Fruit fly (Drosophila melanogaster): ENCODE results near the gene Kif19A.

The Kif19A gene

DNA sequence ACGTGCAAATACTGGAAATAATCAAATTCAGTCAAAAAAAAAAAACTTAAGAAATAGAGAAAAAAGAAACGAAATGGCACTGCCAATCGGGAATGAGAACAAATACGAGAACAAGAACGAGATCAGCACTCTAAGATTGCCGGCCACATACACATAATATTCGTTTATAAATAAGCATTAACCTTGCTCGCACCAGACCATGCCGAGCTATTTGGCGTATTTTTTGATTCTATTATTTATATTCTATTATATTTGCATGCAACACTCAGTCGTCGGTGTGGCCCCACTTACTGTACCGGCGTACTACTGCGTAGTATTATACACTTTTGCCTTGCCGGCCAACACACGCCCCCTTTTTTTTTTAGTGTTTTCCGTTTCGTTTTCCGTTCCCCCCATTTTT is 47.6 kb downstream of the Kif19A start (continued):
- TF ChIP-seq Elba2 (GFP tag; optimal IDR thresholded peaks at IDR 0.05) = no peak
- TF ChIP-seq disco-r (GFP tag; optimal IDR thresholded peaks at IDR 0.05) = no peak
- no peak for TF ChIP-seq lilli (GFP tag; optimal IDR thresholded peaks at IDR 0.05)
- no peak for TF ChIP-seq Blimp-1 (GFP tag; optimal IDR thresholded peaks at IDR 0.05)
- no peak for TF ChIP-seq CG11696 (GFP tag; IDR thresholded peaks at IDR 0.05)
- no peak for TF ChIP-seq Dek (tag; optimal IDR thresholded peaks at IDR 0.05)
- TF ChIP-seq CG8478 (optimal IDR thresholded peaks at IDR 0.05) = no peak
- peak; percentile 20; the same call in 1 of the 2 replicates for TF ChIP-seq Rfx (GFP tag; IDR thresholded peaks at IDR 0.05)
- no peak for TF ChIP-seq Max (GFP tag; optimal IDR thresholded peaks at IDR 0.05)
- no peak for TF ChIP-seq Hsf (GFP tag; optimal IDR thresholded peaks at IDR 0.05)
- TF ChIP-seq CG5953 (GFP tag; IDR thresholded peaks at IDR 0.05) = no peak
- no peak for TF ChIP-seq CG6254 (GFP tag; optimal IDR thresholded peaks at IDR 0.05)
- TF ChIP-seq NC2β (GFP tag; optimal IDR thresholded peaks at IDR 0.05) = no peak
- TF ChIP-seq CG6272 (GFP tag; IDR thresholded peaks at IDR 0.05) = no peak
- no peak for TF ChIP-seq Dip3 (GFP tag; optimal IDR thresholded peaks at IDR 0.05)
- peak; percentile 9 for TF ChIP-seq pfk (GFP tag; optimal IDR thresholded peaks at IDR 0.05)
- no peak for TF ChIP-seq dmrt99B (tag; optimal IDR thresholded peaks at IDR 0.05)
- TF ChIP-seq nmo (GFP tag; optimal IDR thresholded peaks at IDR 0.05) = no peak
- peak; percentile 24 for TF ChIP-seq CG13624 (GFP tag; optimal IDR thresholded peaks at IDR 0.05)
- 0 out of 2 replicates have a peak, but pooled peaks have one; percentile 8 for TF ChIP-seq CG31441 (GFP tag; IDR thresholded peaks at IDR 0.05)
- no peak for TF ChIP-seq Oli (tag; optimal IDR thresholded peaks at IDR 0.05)
- TF ChIP-seq trh (GFP tag; optimal IDR thresholded peaks at IDR 0.05) = no peak

DNA sequence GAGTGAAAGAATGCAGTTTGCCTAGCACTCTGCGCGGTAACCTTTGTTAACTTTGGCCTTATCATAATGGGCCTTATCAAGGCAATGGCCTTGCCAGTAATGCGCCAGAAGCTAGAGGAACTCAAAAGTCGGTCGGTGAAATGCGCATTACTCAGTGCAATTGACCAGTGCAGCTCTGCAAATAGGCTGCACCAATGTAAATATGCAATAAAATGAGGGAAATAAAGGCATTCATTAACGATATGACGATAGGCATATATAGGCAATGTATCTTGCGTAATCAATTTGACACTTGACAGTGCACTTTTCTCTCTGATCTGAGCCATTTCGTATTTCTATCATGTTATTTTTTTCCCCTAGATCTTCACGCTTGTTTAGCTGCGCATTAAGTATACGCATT is 48.2 kb downstream of the Kif19A start:
- TF ChIP-seq jigr1 (GFP tag; IDR thresholded peaks at IDR 0.05) = no peak
- no peak for TF ChIP-seq Awh (GFP tag; IDR thresholded peaks at IDR 0.05)
- no peak for TF ChIP-seq sqz (GFP tag; optimal IDR thresholded peaks at IDR 0.05)
- no peak for TF ChIP-seq CG15514 (GFP tag; optimal IDR thresholded peaks at IDR 0.05)
- TF ChIP-seq CG5245 (GFP tag; optimal IDR thresholded peaks at IDR 0.05) = no peak
- no peak for TF ChIP-seq oc (tag; optimal IDR thresholded peaks at IDR 0.05)
- TF ChIP-seq unpg (GFP tag; optimal IDR thresholded peaks at IDR 0.05) = no peak
- no peak for TF ChIP-seq vfl (GFP tag; optimal IDR thresholded peaks at IDR 0.05)
- no peak for TF ChIP-seq Sry-β (GFP tag; optimal IDR thresholded peaks at IDR 0.05)
- no peak for TF ChIP-seq jing (GFP tag; optimal IDR thresholded peaks at IDR 0.05)
- no peak for TF ChIP-seq twi (tag; optimal IDR thresholded peaks at IDR 0.05)
- no peak for TF ChIP-seq stc (GFP tag; IDR thresholded peaks at IDR 0.05)
- TF ChIP-seq esg (GFP tag; conservative IDR thresholded peaks at IDR 0.05) = no peak
- TF ChIP-seq tll (GFP tag; optimal IDR thresholded peaks at IDR 0.05) = no peak
- no peak for TF ChIP-seq Sry-δ (GFP tag; optimal IDR thresholded peaks at IDR 0.05)
- no peak for TF ChIP-seq CG5180 (GFP tag; optimal IDR thresholded peaks at IDR 0.05)

DNA sequence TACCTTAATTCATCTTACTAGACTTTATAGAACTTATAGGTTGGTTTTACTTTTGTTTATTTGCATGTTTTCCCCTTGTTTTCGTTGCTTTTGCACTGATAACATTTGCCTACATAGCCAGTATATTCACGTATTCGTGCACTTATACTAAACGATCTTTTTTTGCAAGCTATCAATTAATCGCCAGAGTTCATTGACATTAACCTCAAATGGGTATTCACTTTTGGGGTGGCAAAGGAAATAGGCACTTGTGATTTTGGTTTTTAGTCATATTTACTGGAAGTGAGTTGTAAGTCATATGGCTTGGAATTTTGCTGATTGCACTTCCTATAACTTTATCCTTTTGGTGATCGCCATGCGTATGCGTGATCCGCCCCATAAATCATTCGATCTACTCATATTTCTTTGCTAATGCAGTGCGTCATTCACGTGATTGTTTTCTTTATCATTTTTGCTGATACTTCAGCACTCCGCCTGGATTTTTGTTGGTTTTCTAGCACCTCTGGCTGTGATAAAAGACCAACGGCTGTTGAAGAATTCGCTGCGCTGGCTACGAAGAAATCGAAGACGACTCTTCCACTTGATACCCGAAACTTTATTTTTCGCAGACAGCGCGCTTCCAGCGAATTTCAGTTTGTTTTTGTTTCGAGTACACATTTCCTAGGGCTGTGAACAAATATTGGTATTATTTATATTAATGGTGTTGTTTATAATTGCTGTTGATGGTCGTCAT is 50.2 kb downstream of the Kif19A start:
- TF ChIP-seq CG12104 (GFP tag; optimal IDR thresholded peaks at IDR 0.05) (no peak), gt (GFP tag; IDR thresholded peaks at IDR 0.05) (no peak), CG13424 (tag; optimal IDR thresholded peaks at IDR 0.05) (no peak), Med (GFP tag) (peak; percentile 32), da (GFP tag; optimal IDR thresholded peaks at IDR 0.05) (no peak), CG8765 (GFP tag; IDR thresholded peaks at IDR 0.05) (no peak), CG30403 (GFP tag; optimal IDR thresholded peaks at IDR 0.05) (no peak), sens-2 (GFP tag; IDR thresholded peaks at IDR 0.05) (no peak), CG12391 (tag; optimal IDR thresholded peaks at IDR 0.05) (no peak), Doc2 (GFP tag; IDR thresholded peaks at IDR 0.05) (no peak), cwo (GFP tag; optimal IDR thresholded peaks at IDR 0.05) (peak; percentile 14), kni (GFP tag; optimal IDR thresholded peaks at IDR 0.05) (no peak)
